Worm (Caenorhabditis elegans) whole organism, late embryonic: ENCODE results near the gene R08F11.4.

Source experiments
- K09A11.1 ChIP-seq: sonication (generic microtip); optimal IDR thresholded peaks from 2 replicates; lab custom pipeline; 2017; ENCODE audit warnings: antibody characterized with exemption, mild to moderate bottlenecking, missing genetic modification characterization, missing compliant biosample characterization; ENCODE audit not compliant: insufficient read depth
- T23F11.4 ChIP-seq: fragments of 200-800 bp; sonication (Bioruptor generic); optimal IDR thresholded peaks from 2 replicates; lab custom pipeline; 2018; ENCODE audit warnings: mild to moderate bottlenecking, missing genetic modification characterization, missing compliant biosample characterization
- ama-1 ChIP-seq: fragments of 150-350 bp; optimal IDR thresholded peaks from 2 replicates; lab custom pipeline; 2014
- ceh-18 ChIP-seq: sonication (generic microtip); optimal IDR thresholded peaks from 2 replicates; lab custom pipeline; 2016; ENCODE audit warnings: missing genetic modification characterization, missing compliant biosample characterization
- ceh-22 ChIP-seq: sonication (generic microtip); optimal IDR thresholded peaks from 2 replicates; lab custom pipeline; 2017; ENCODE audit warnings: missing biosample characterization, missing genetic modification characterization
- dve-1 ChIP-seq: sonication (generic microtip); optimal IDR thresholded peaks from 2 replicates; lab custom pipeline; 2017; ENCODE audit warnings: antibody characterized with exemption, mild to moderate bottlenecking, missing genetic modification characterization, missing compliant biosample characterization
- ets-4 ChIP-seq: sonication (generic microtip); optimal IDR thresholded peaks from 2 replicates; lab custom pipeline; 2016; ENCODE audit warnings: missing genetic modification characterization, missing compliant biosample characterization
- fax-1 ChIP-seq: sonication (generic microtip); optimal IDR thresholded peaks from 2 replicates; lab custom pipeline; 2016; ENCODE audit warnings: missing genotype, missing genetic modification characterization, missing compliant biosample characterization
- hlh-13 ChIP-seq: fragments of 200-800 bp; sonication (Bioruptor generic); optimal IDR thresholded peaks from 2 replicates; lab custom pipeline; 2018; ENCODE audit warnings: mild to moderate bottlenecking, missing genetic modification characterization, missing compliant biosample characterization
- hlh-30 ChIP-seq: sonication (generic microtip); optimal IDR thresholded peaks from 2 replicates; lab custom pipeline; 2017; ENCODE audit warnings: antibody characterized with exemption, missing genetic modification characterization, missing compliant biosample characterization; ENCODE audit not compliant: insufficient read depth
- lim-6 ChIP-seq: sonication (generic microtip); optimal IDR thresholded peaks from 2 replicates; lab custom pipeline; 2016; ENCODE audit warnings: missing genetic modification characterization, missing compliant biosample characterization
- lin-11 ChIP-seq: fragments of 200-800 bp; sonication (Bioruptor generic); optimal IDR thresholded peaks from 2 replicates; lab custom pipeline; 2018; ENCODE audit warnings: mild to moderate bottlenecking, missing genetic modification characterization, missing compliant biosample characterization
- nfya-1 ChIP-seq: sonication (generic microtip); optimal IDR thresholded peaks from 2 replicates; lab custom pipeline; 2017; ENCODE audit warnings: missing genetic modification characterization, mild to moderate bottlenecking, missing compliant biosample characterization, antibody characterized with exemption, moderate library complexity
- npax-4 ChIP-seq: sonication (generic microtip); optimal IDR thresholded peaks from 2 replicates; lab custom pipeline; 2016; ENCODE audit warnings: missing genetic modification characterization, missing compliant biosample characterization
- pag-3 ChIP-seq: sonication (generic microtip); optimal IDR thresholded peaks from 2 replicates; lab custom pipeline; 2016; ENCODE audit warnings: missing compliant biosample characterization, missing genetic modification characterization, borderline replicate concordance
- pat-9 ChIP-seq: fragments of 200-800 bp; sonication (Bioruptor generic); optimal IDR thresholded peaks from 2 replicates; lab custom pipeline; 2018; ENCODE audit warnings: mild to moderate bottlenecking, missing genetic modification characterization, moderate library complexity, missing compliant biosample characterization
- pha-2 ChIP-seq: sonication (generic microtip); optimal IDR thresholded peaks from 2 replicates; lab custom pipeline; 2017; ENCODE audit warnings: mild to moderate bottlenecking, missing genetic modification characterization, missing compliant biosample characterization
- pqm-1 ChIP-seq: sonication (generic microtip); optimal IDR thresholded peaks from 2 replicates; lab custom pipeline; 2016; ENCODE audit warnings: missing genetic modification characterization, missing compliant biosample characterization
- pros-1 ChIP-seq: fragments of 150-350 bp; optimal IDR thresholded peaks from 2 replicates; lab custom pipeline; 2014; ENCODE audit warnings: missing biosample characterization, missing genetic modification reagents, missing genetic modification characterization
- sdc-2 ChIP-seq: sonication (generic microtip); optimal IDR thresholded peaks from 2 replicates; lab custom pipeline; 2016; ENCODE audit warnings: missing genotype, missing genetic modification characterization, missing compliant biosample characterization
- sox-2 ChIP-seq: fragments of 200-800 bp; sonication (Bioruptor generic); IDR thresholded peaks from 2 replicates; pipeline ENCODE4 v1.3.6; 2022; ENCODE audit warnings: missing genetic modification reagents, missing genetic modification characterization, missing compliant biosample characterization
- syd-9 ChIP-seq: sonication (generic microtip); optimal IDR thresholded peaks from 2 replicates; lab custom pipeline; 2016; ENCODE audit warnings: mild to moderate bottlenecking, missing genetic modification characterization, moderate library complexity, missing compliant biosample characterization
- tbx-2 ChIP-seq: sonication (generic microtip); optimal IDR thresholded peaks from 2 replicates; lab custom pipeline; 2016; ENCODE audit warnings: missing genetic modification characterization, missing compliant biosample characterization
- ttx-3 ChIP-seq: sonication (generic microtip); optimal IDR thresholded peaks from 2 replicates; lab custom pipeline; 2016; ENCODE audit warnings: missing genetic modification reagents, missing genetic modification characterization, missing compliant biosample characterization
- unc-3 ChIP-seq, 2 experiments: fragments of 200-800 bp in 1 of 2; sonication (Bioruptor generic) in 1 of 2; sonication (generic microtip) in 1 of 2; conservative IDR thresholded peaks in 1 of 2; optimal IDR thresholded peaks in 1 of 2; 2 replicates each; pipeline versions ENCODE4 v1.3.6 to Lab custom; 2016 to 2022; ENCODE audit warnings: missing compliant biosample characterization in 2 of 2, missing genetic modification characterization in 2 of 2, missing genetic modification reagents in 1 of 2
- unc-55 ChIP-seq: sonication (generic microtip); optimal IDR thresholded peaks from 2 replicates; lab custom pipeline; 2017; ENCODE audit warnings: missing biosample characterization, missing genetic modification reagents, missing genetic modification characterization
- unc-86 ChIP-seq: sonication (generic microtip); optimal IDR thresholded peaks from 2 replicates; lab custom pipeline; 2016; ENCODE audit warnings: missing genetic modification characterization, missing compliant biosample characterization
- ztf-16 ChIP-seq: sonication (generic microtip); optimal IDR thresholded peaks from 2 replicates; lab custom pipeline; 2017; ENCODE audit warnings: missing genetic modification characterization, missing compliant biosample characterization

The R08F11.4 gene

ce11 chrV:3759419-3759915 is 45.9 kb downstream of the R08F11.4 start, which contains the start of gene chk-1:
chk-1 (minus strand) TSS chrV:3759469.
- peak; percentile 34 for TF ChIP-seq nfya-1
- no peak for TF ChIP-seq pha-2 (tag; lab: Kevin White, UChicago)

ce11 chrV:3756887-3757286 is 48.4 kb downstream of the R08F11.4 start, which contains the start of gene gid-7:
gid-7 (minus strand) TSS chrV:3757074.
- TF ChIP-seq ama-1 (lab: Kevin White, UChicago) (no peak), unc-55 (peak; percentile 34), lim-6 (tag; lab: Kevin White, UChicago) (no peak), tbx-2 (tag; lab: Kevin White, UChicago) (no peak), hlh-30 (peak; percentile 12), pqm-1 (tag; lab: Kevin White, UChicago) (no peak), ttx-3 (tag; lab: Kevin White, UChicago) (no peak), sdc-2 (tag; lab: Kevin White, UChicago) (no peak), ztf-16 (tag; lab: Kevin White, UChicago) (no peak), lin-11 (tag; lab: Kevin White, UChicago) (no peak), pag-3 (tag; lab: Kevin White, UChicago) (no peak), T23F11.4 (GFP tag; lab: Kevin White, UChicago) (no peak), dve-1 (tag; lab: Kevin White, UChicago) (peak; percentile 5), npax-4 (tag; lab: Kevin White, UChicago) (no peak), hlh-13 (GFP tag; lab: Kevin White, UChicago) (no peak), ets-4 (tag; lab: Kevin White, UChicago) (no peak), fax-1 (tag; lab: Kevin White, UChicago) (no peak), ceh-18 (tag; lab: Kevin White, UChicago) (no peak), pros-1 (tag; lab: Kevin White, UChicago) (no peak), syd-9 (no peak), nfya-1 (peak; percentile 47), sox-2 (no peak), pat-9 (tag; lab: Kevin White, UChicago) (no peak), unc-86 (tag; lab: Kevin White, UChicago) (no peak), ceh-22 (tag; lab: Kevin White, UChicago) (no peak), unc-3 (GFP tag; conservative IDR thresholded peaks at IDR 0.05; lab: Robert Waterston, UW) (no peak), unc-3 (tag; optimal IDR thresholded peaks at IDR 0.05; lab: Kevin White, UChicago) (no peak), K09A11.1 (tag; lab: Kevin White, UChicago) (no peak)
